Fruit fly (Drosophila melanogaster) whole organism, embryonic: Measurements from ENCODE around the gene STUB1.

Experiments used
- CG10979 ChIP-seq: fragments of 200-800 bp; sonication (Bioruptor generic); optimal IDR thresholded peaks from 2 replicates; lab custom pipeline; 2018; ENCODE audit warnings: missing biosample characterization, mild to moderate bottlenecking, missing genetic modification characterization, moderate library complexity
- CG11695 ChIP-seq: fragments of 200-800 bp; sonication (Bioruptor generic); IDR thresholded peaks from 3 replicates; pipeline ENCODE4 v1.3.6; 2022; ENCODE audit warnings: missing biosample characterization, missing genetic modification characterization
- CG14014 ChIP-seq: fragments of 200-800 bp; sonication (Bioruptor generic); IDR thresholded peaks from 2 replicates; pipeline ENCODE4 v1.3.6; 2022; ENCODE audit warnings: missing biosample characterization, missing genetic modification characterization
- CG14050 ChIP-seq: fragments of 200-800 bp; sonication (Bioruptor generic); IDR thresholded peaks from 3 replicates; pipeline ENCODE4 v1.3.6; 2022; ENCODE audit warnings: missing biosample characterization, missing genetic modification characterization
- CG14965 ChIP-seq: fragments of 200-800 bp; sonication (Bioruptor generic); optimal IDR thresholded peaks from 2 replicates; lab custom pipeline; 2016; ENCODE audit warnings: missing biosample characterization, missing genetic modification characterization, borderline replicate concordance
- CG15011 ChIP-seq: fragments of 200-800 bp; sonication (Bioruptor generic); optimal IDR thresholded peaks from 3 replicates; lab custom pipeline; 2018; ENCODE audit warnings: missing biosample characterization, mild to moderate bottlenecking, missing genetic modification characterization
- CG1529 ChIP-seq: fragments of 200-800 bp; sonication (Bioruptor generic); optimal IDR thresholded peaks from 3 replicates; lab custom pipeline; 2018; ENCODE audit warnings: missing biosample characterization, missing genetic modification characterization
- CG17361 ChIP-seq: fragments of 200-800 bp; sonication (Bioruptor generic); IDR thresholded peaks from 3 replicates; pipeline ENCODE4 v1.3.6; 2022; ENCODE audit warnings: missing biosample characterization, missing genetic modification characterization
- CG18011 ChIP-seq: fragments of 200-800 bp; sonication (Bioruptor generic); optimal IDR thresholded peaks from 2 replicates; lab custom pipeline; 2017; ENCODE audit warnings: missing biosample characterization, missing genetic modification characterization, mild to moderate bottlenecking, moderate library complexity, missing genotype
- CG3065 ChIP-seq: fragments of 200-800 bp; sonication (Bioruptor generic); optimal IDR thresholded peaks from 2 replicates; lab custom pipeline; 2016; ENCODE audit warnings: missing biosample characterization, missing genetic modification characterization
- CG32532 ChIP-seq: fragments of 200-800 bp; sonication (Bioruptor generic); IDR thresholded peaks from 2 replicates; pipeline ENCODE4 v1.3.6; 2022; ENCODE audit warnings: missing biosample characterization, missing genetic modification characterization
- CG34376 ChIP-seq: fragments of 200-800 bp; sonication (Bioruptor generic); optimal IDR thresholded peaks from 2 replicates; lab custom pipeline; 2018; ENCODE audit warnings: missing biosample characterization, mild to moderate bottlenecking, missing genetic modification characterization
- CG43689 ChIP-seq: fragments of 200-800 bp; sonication (Bioruptor generic); IDR thresholded peaks from 2 replicates; pipeline ENCODE4 v1.3.6; 2022; ENCODE audit warnings: missing biosample characterization, missing genetic modification characterization
- CG4404 ChIP-seq: fragments of 200-800 bp; sonication (Bioruptor generic); IDR thresholded peaks from 2 replicates; pipeline ENCODE4 v1.3.6; 2022; ENCODE audit warnings: missing biosample characterization, missing genetic modification characterization
- CG4730 ChIP-seq: fragments of 200-800 bp; sonication (Bioruptor generic); IDR thresholded peaks from 2 replicates; pipeline ENCODE4 v1.3.6; 2022; ENCODE audit warnings: missing biosample characterization, missing genetic modification characterization
- CG5180 ChIP-seq: fragments of 200-800 bp; sonication (Bioruptor generic); optimal IDR thresholded peaks from 3 replicates; lab custom pipeline; 2017; ENCODE audit warnings: missing biosample characterization, missing genetic modification characterization, mild to moderate bottlenecking, moderate library complexity, missing genetic modification reagents
- CG6272 ChIP-seq: fragments of 200-800 bp; sonication (Bioruptor generic); IDR thresholded peaks from 2 replicates; pipeline ENCODE4 v1.3.6; 2022; ENCODE audit warnings: missing biosample characterization, missing genetic modification characterization
- CG7372 ChIP-seq: fragments of 200-800 bp; sonication (Bioruptor generic); IDR thresholded peaks from 2 replicates; pipeline ENCODE4 v1.3.6; 2022; ENCODE audit warnings: missing biosample characterization, missing genetic modification characterization
- CG8765 ChIP-seq: fragments of 200-800 bp; sonication (Bioruptor generic); IDR thresholded peaks from 2 replicates; pipeline ENCODE4 v1.3.6; 2022; ENCODE audit warnings: missing biosample characterization, missing genetic modification characterization
- CG9609 ChIP-seq: fragments of 200-800 bp; sonication (Bioruptor generic); optimal IDR thresholded peaks from 3 replicates; lab custom pipeline; 2016; ENCODE audit warnings: missing biosample characterization, missing genetic modification characterization
- Dll ChIP-seq: fragments of 200-800 bp; sonication (Bioruptor generic); IDR thresholded peaks from 4 replicates; pipeline ENCODE4 v1.3.6; 2022; ENCODE audit warnings: missing biosample characterization, missing genetic modification characterization; ENCODE audit not compliant: partially characterized antibody
- Fer1 ChIP-seq: fragments of 200-800 bp; sonication (Bioruptor generic); optimal IDR thresholded peaks from 2 replicates; lab custom pipeline; 2017; ENCODE audit warnings: missing biosample characterization, mild to moderate bottlenecking, missing genetic modification characterization
- Hsf ChIP-seq: fragments of 200-800 bp; sonication (Bioruptor generic); optimal IDR thresholded peaks from 3 replicates; lab custom pipeline; 2016; ENCODE audit warnings: missing biosample characterization, missing genetic modification characterization
- Kr ChIP-seq: fragments of 200-800 bp; sonication (Bioruptor generic); optimal IDR thresholded peaks from 2 replicates; lab custom pipeline; 2017; ENCODE audit warnings: missing biosample characterization, mild to moderate bottlenecking, missing genetic modification characterization
- Nf-YA ChIP-seq: fragments of 200-800 bp; sonication (Bioruptor generic); IDR thresholded peaks from 2 replicates; pipeline ENCODE4 v1.3.6; 2022; ENCODE audit warnings: missing biosample characterization, missing genetic modification characterization
- PHDP ChIP-seq: fragments of 200-800 bp; sonication (Bioruptor generic); optimal IDR thresholded peaks from 3 replicates; lab custom pipeline; 2018; ENCODE audit warnings: missing biosample characterization, mild to moderate bottlenecking, missing genetic modification characterization, moderate library complexity
- Pdp1 ChIP-seq, 2 experiments: fragments of 200-800 bp; sonication (Bioruptor generic); optimal IDR thresholded peaks; 3 replicates each; lab custom pipeline; 2016; ENCODE audit warnings: missing biosample characterization in 2 of 2, missing genetic modification characterization in 2 of 2, mild to moderate bottlenecking in 1 of 2, moderate library complexity in 1 of 2
- Sin3A ChIP-seq: fragments of >200 bp; optimal IDR thresholded peaks from 2 replicates; lab custom pipeline; 2018
- Sox102F ChIP-seq: fragments of 200-800 bp; sonication (Bioruptor generic); optimal IDR thresholded peaks from 2 replicates; lab custom pipeline; 2018; ENCODE audit warnings: missing biosample characterization, mild to moderate bottlenecking, missing genetic modification characterization, moderate library complexity
- Xbp1 ChIP-seq: fragments of 200-800 bp; sonication (Bioruptor generic); optimal IDR thresholded peaks from 3 replicates; lab custom pipeline; 2016; ENCODE audit warnings: missing biosample characterization, mild to moderate bottlenecking, missing genetic modification characterization
- YL-1 ChIP-seq: fragments of 200-800 bp; sonication (Bioruptor generic); optimal IDR thresholded peaks from 3 replicates; lab custom pipeline; 2017; ENCODE audit warnings: missing biosample characterization, mild to moderate bottlenecking, missing genetic modification characterization
- al ChIP-seq: fragments of 200-800 bp; sonication (Bioruptor generic); IDR thresholded peaks from 2 replicates; pipeline ENCODE4 v1.3.6; 2022; ENCODE audit warnings: missing biosample characterization, missing genetic modification characterization
- ap ChIP-seq: fragments of 200-800 bp; sonication (Bioruptor generic); IDR thresholded peaks from 2 replicates; pipeline ENCODE4 v1.3.6; 2022; ENCODE audit warnings: missing biosample characterization, missing genetic modification characterization
- cas ChIP-seq: fragments of 200-800 bp; sonication (Bioruptor generic); IDR thresholded peaks from 2 replicates; pipeline ENCODE4 v1.3.6; 2022; ENCODE audit warnings: missing biosample characterization, missing genetic modification characterization
- disco-r ChIP-seq: fragments of 200-800 bp; sonication (Bioruptor generic); optimal IDR thresholded peaks from 2 replicates; lab custom pipeline; 2016; ENCODE audit warnings: missing biosample characterization, missing genetic modification characterization
- fu2 ChIP-seq: fragments of 200-800 bp; sonication (Bioruptor generic); optimal IDR thresholded peaks from 2 replicates; lab custom pipeline; 2016; ENCODE audit warnings: missing biosample characterization, missing genetic modification characterization
- gce ChIP-seq: fragments of 200-800 bp; sonication (Bioruptor generic); IDR thresholded peaks from 3 replicates; pipeline ENCODE4 v1.3.6; 2022; ENCODE audit warnings: missing biosample characterization, missing genetic modification characterization
- gfzf ChIP-seq: fragments of 200-800 bp; sonication (Bioruptor generic); optimal IDR thresholded peaks from 2 replicates; lab custom pipeline; 2016; ENCODE audit warnings: missing biosample characterization, mild to moderate bottlenecking, missing genetic modification characterization, moderate library complexity
- lmd ChIP-seq: fragments of 200-800 bp; sonication (Bioruptor generic); IDR thresholded peaks from 2 replicates; pipeline ENCODE4 v1.3.6; 2022; ENCODE audit warnings: missing biosample characterization, missing genetic modification characterization
- mirr ChIP-seq: fragments of 200-800 bp; sonication (Bioruptor generic); optimal IDR thresholded peaks from 3 replicates; lab custom pipeline; 2018; ENCODE audit warnings: missing biosample characterization, mild to moderate bottlenecking, missing genetic modification characterization
- p53 ChIP-seq: fragments of 200-800 bp; sonication (Bioruptor generic); optimal IDR thresholded peaks from 2 replicates; lab custom pipeline; 2016; ENCODE audit warnings: missing biosample characterization, missing genetic modification characterization
- prd ChIP-seq, 3 experiments: fragments of >200 bp in 2 of 3; fragments of 200-800 bp in 1 of 3; sonication (Bioruptor generic) in 1 of 3; optimal IDR thresholded peaks in 2 of 3; IDR thresholded peaks in 1 of 3; 2 replicates in 2 of 3; 3 replicates in 1 of 3; pipeline versions ENCODE4 v1.3.6 to Lab custom; 2017 to 2022; ENCODE audit warnings: missing biosample characterization in 1 of 3, missing genetic modification characterization in 1 of 3
- pum ChIP-seq: fragments of 200-800 bp; sonication (Bioruptor generic); optimal IDR thresholded peaks from 2 replicates; lab custom pipeline; 2016; ENCODE audit warnings: missing biosample characterization, missing genetic modification characterization
- pzg ChIP-seq: fragments of 200-800 bp; sonication (Bioruptor generic); optimal IDR thresholded peaks from 3 replicates; lab custom pipeline; 2018; ENCODE audit warnings: missing biosample characterization, mild to moderate bottlenecking, missing genetic modification characterization, moderate library complexity
- row ChIP-seq: fragments of 200-800 bp; sonication (Bioruptor generic); IDR thresholded peaks from 3 replicates; pipeline ENCODE4 v1.3.6; 2022; ENCODE audit warnings: missing biosample characterization, missing genetic modification characterization
- sd ChIP-seq: fragments of 200-800 bp; sonication (Bioruptor generic); optimal IDR thresholded peaks from 3 replicates; lab custom pipeline; 2018; ENCODE audit warnings: missing biosample characterization, mild to moderate bottlenecking, missing genetic modification characterization, moderate library complexity
- sim ChIP-seq: fragments of 200-800 bp; sonication (Bioruptor generic); IDR thresholded peaks from 2 replicates; pipeline ENCODE4 v1.3.6; 2022; ENCODE audit warnings: missing biosample characterization, missing genetic modification characterization
- slp2 ChIP-seq: fragments of 200-800 bp; sonication (Bioruptor generic); optimal IDR thresholded peaks from 2 replicates; lab custom pipeline; 2016; ENCODE audit warnings: missing biosample characterization, missing genetic modification characterization
- sr ChIP-seq: fragments of 200-800 bp; sonication (Bioruptor generic); IDR thresholded peaks from 3 replicates; pipeline ENCODE4 v1.3.6; 2022; ENCODE audit warnings: missing biosample characterization, missing genetic modification characterization
- ssp ChIP-seq: fragments of 200-800 bp; sonication (Bioruptor generic); IDR thresholded peaks from 2 replicates; pipeline ENCODE4 v1.3.6; 2022; ENCODE audit warnings: missing biosample characterization, missing genetic modification characterization
- tap ChIP-seq: fragments of 200-800 bp; optimal IDR thresholded peaks from 3 replicates; lab custom pipeline; 2019; ENCODE audit warnings: missing biosample characterization, mild to moderate bottlenecking, missing genetic modification characterization, moderate library complexity
- wdn ChIP-seq: fragments of 200-800 bp; sonication (Bioruptor generic); IDR thresholded peaks from 2 replicates; pipeline ENCODE4 v1.3.6; 2022; ENCODE audit warnings: missing biosample characterization, missing genetic modification characterization

STUB1 gene

dm6 chr2L:10474268-10474678, 36.9 kb downstream of the STUB1 start, which contains the start of gene RluA-1 (continued):
- TF ChIP-seq prd (optimal IDR thresholded peaks at IDR 0.05; lab: Kevin White, UChicago) (no peak), prd (GFP tag; IDR thresholded peaks at IDR 0.05; lab: Robert Waterston, UW) (peak; percentile 99), CG32532 (GFP tag; lab: Robert Waterston, UW) (peak; percentile 99), Sin3A (lab: Kevin White, UChicago) (no peak), CG4404 (GFP tag; lab: Robert Waterston, UW) (peak; percentile 98), Hsf (peak; percentile 98), ap (GFP tag; lab: Robert Waterston, UW) (peak; percentile 91), CG15011 (peak; percentile 98), CG7372 (GFP tag; lab: Robert Waterston, UW) (peak; percentile 98), CG1529 (GFP tag; lab: Kevin White, UChicago) (peak; percentile 99), CG3065 (GFP tag; lab: Kevin White, UChicago) (peak; percentile 99), CG18011 (peak; percentile 92), mirr (GFP tag; lab: Kevin White, UChicago) (peak; percentile 97), fu2 (GFP tag; lab: Kevin White, UChicago) (peak; percentile 86), lmd (GFP tag; lab: Robert Waterston, UW) (peak; percentile 99), ssp (GFP tag; lab: Robert Waterston, UW) (peak; percentile 95), CG10979 (tag; lab: Kevin White, UChicago) (peak; percentile 99), tap (tag; lab: Kevin White, UChicago) (peak; percentile 99), sim (GFP tag; lab: Robert Waterston, UW) (peak; percentile 99), CG17361 (peak; percentile 99), PHDP (tag; lab: Kevin White, UChicago) (peak; percentile 100), CG14050 (peak; percentile 99), gce (GFP tag; lab: Robert Waterston, UW) (peak; percentile 100), sr (peak; percentile 91), CG4730 (peak; percentile 99), Dll (peak; percentile 61; the same call in 3 of the 4 replicates), gfzf (GFP tag; lab: Kevin White, UChicago) (peak; percentile 4), sd (tag; lab: Kevin White, UChicago) (peak; percentile 97), CG9609 (GFP tag; lab: Kevin White, UChicago) (peak; percentile 92), Fer1 (GFP tag; lab: Kevin White, UChicago) (peak; percentile 99), disco-r (GFP tag; lab: Kevin White, UChicago) (peak; percentile 87), cas (GFP tag; lab: Robert Waterston, UW) (peak; percentile 94), CG6272 (GFP tag; lab: Robert Waterston, UW) (peak; percentile 99), Kr (GFP tag; lab: Kevin White, UChicago) (peak; percentile 92), YL-1 (GFP tag; lab: Kevin White, UChicago) (peak; percentile 97), Sox102F (peak; percentile 100), CG34376 (GFP tag; lab: Kevin White, UChicago) (peak; percentile 97), row (peak; percentile 99)

dm6 chr2L:10474815-10475214, 37.5 kb downstream of the STUB1 start:
- TF ChIP-seq Xbp1 (GFP tag; lab: Kevin White, UChicago): no peak
- TF ChIP-seq CG5180 (GFP tag; lab: Kevin White, UChicago): peak; percentile 91

dm6 chr2L:10476879-10477278, 39.5 kb downstream of the STUB1 start, which contains the start of gene RluA-2:
Gene RluA-2 (plus strand): TSS chr2L:10477073.
- TF ChIP-seq CG14965 (no peak), pum (GFP tag; lab: Kevin White, UChicago) (no peak), Nf-YA (no peak), pzg (GFP tag; lab: Kevin White, UChicago) (peak; percentile 22), wdn (GFP tag; lab: Robert Waterston, UW) (no peak), al (GFP tag; lab: Robert Waterston, UW) (no peak), CG43689 (GFP tag; lab: Robert Waterston, UW) (no peak), CG14014 (no peak), slp2 (no peak), Pdp1 (GFP tag; optimal IDR thresholded peaks at IDR 0.05; lab: Kevin White, UChicago) (no peak), CG8765 (GFP tag; lab: Robert Waterston, UW) (no peak), CG11695 (GFP tag; lab: Robert Waterston, UW) (no peak), p53 (GFP tag; lab: Kevin White, UChicago) (no peak)
